Fruit fly (Drosophila melanogaster): Measurements from ENCODE around the gene Rpn3.

The Rpn3 gene

DNA sequence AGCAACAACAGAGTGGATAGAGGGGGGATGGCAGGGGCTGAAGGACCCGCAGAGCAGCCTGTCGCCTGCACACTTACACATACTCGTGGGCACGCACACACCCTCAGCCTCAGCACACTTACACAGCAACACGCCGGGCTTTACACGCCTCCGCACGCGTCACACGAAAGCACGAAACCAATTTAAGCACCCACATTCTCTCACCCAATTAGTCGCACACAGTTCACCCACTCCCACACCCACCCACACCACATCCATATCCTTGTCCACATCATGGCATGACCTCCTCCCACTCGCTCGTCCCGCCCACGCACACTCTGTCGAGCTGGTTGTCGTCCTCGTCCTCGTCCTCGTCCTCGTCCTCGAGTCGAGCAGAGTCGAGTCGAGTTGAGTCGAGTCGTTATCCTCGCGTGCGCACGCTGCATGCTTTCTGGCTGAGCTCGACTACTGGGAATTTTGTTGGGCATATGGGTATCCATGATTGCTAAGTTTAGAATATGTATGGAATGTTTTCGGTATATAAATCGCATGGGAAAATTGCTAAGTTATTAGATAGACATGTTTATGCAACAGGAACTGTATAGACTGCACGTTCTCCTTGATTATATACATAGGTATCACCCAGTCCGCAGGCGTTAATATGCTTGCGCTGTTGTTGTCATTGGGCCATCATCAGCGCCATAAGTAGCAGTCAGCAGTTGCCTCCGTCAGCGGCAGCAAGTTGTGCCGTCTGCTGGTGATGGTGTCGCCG is 39.5 kb upstream of the Rpn3 start (continued):
- TF ChIP-seq CG13296 (GFP tag; optimal IDR thresholded peaks at IDR 0.05) (peak; percentile 69), Poxn (GFP tag; IDR thresholded peaks at IDR 0.05) (peak; percentile 66; the same call in 1 of the 2 replicates), CG11093 (GFP tag; IDR thresholded peaks at IDR 0.05) (peak; percentile 84), CG6791 (GFP tag; IDR thresholded peaks at IDR 0.05; ENCODE audit: partially characterized antibody) (no peak), C15 (GFP tag; IDR thresholded peaks at IDR 0.05) (no peak), CG33557 (GFP tag; optimal IDR thresholded peaks at IDR 0.05) (no peak), toy (GFP tag; IDR thresholded peaks at IDR 0.05) (0 out of 2 replicates have a peak, but pooled peaks have one; percentile 44), CG18011 (GFP tag; optimal IDR thresholded peaks at IDR 0.05) (peak; percentile 3), CG1603 (tag; optimal IDR thresholded peaks at IDR 0.05) (peak; percentile 85), usp (GFP tag; optimal IDR thresholded peaks at IDR 0.05) (no peak), Bdp1 (GFP tag; optimal IDR thresholded peaks at IDR 0.05) (peak; percentile 78), otp (GFP tag; IDR thresholded peaks at IDR 0.05) (peak; percentile 75; the same call in 2 of the 3 replicates), CG12659 (GFP tag; optimal IDR thresholded peaks at IDR 0.05) (peak; percentile 83), schlank (tag; optimal IDR thresholded peaks at IDR 0.05) (peak; percentile 75), CG10267 (tag; optimal IDR thresholded peaks at IDR 0.05) (peak; percentile 58), CG14860 (GFP tag; IDR thresholded peaks at IDR 0.05; ENCODE audit: partially characterized antibody) (no peak), CG17328 (GFP tag; IDR thresholded peaks at IDR 0.05) (peak; percentile 75), stc (GFP tag; IDR thresholded peaks at IDR 0.05) (peak; percentile 78), CG6175 (GFP tag; IDR thresholded peaks at IDR 0.05) (peak; percentile 78), HLH54F (GFP tag; optimal IDR thresholded peaks at IDR 0.05) (peak; percentile 79), Ets65A (GFP tag) (peak; percentile 94), E2f2 (GFP tag; IDR thresholded peaks at IDR 0.05) (peak; percentile 55), Rx (GFP tag; IDR thresholded peaks at IDR 0.05) (peak; percentile 80), lmd (GFP tag; IDR thresholded peaks at IDR 0.05) (peak; percentile 88), insv (GFP tag; optimal IDR thresholded peaks at IDR 0.05) (no peak), CG11398 (GFP tag; optimal IDR thresholded peaks at IDR 0.05) (peak; percentile 65), D19B (GFP tag; optimal IDR thresholded peaks at IDR 0.05) (peak; percentile 97), CG2712 (tag; optimal IDR thresholded peaks at IDR 0.05) (peak; percentile 82), grn (GFP tag; optimal IDR thresholded peaks at IDR 0.05) (peak; percentile 7), CG9609 (GFP tag; optimal IDR thresholded peaks at IDR 0.05) (peak; percentile 83), nerfin-1 (tag; optimal IDR thresholded peaks at IDR 0.05) (peak; percentile 34), fd96Cb (tag; optimal IDR thresholded peaks at IDR 0.05) (peak; percentile 75), CG4854 (GFP tag; optimal IDR thresholded peaks at IDR 0.05) (peak; percentile 58), CG7271 (tag; optimal IDR thresholded peaks at IDR 0.05) (no peak), CG17568 (GFP tag; optimal IDR thresholded peaks at IDR 0.05) (peak; percentile 69), Pdp1 (GFP tag; optimal IDR thresholded peaks at IDR 0.05) (peak; percentile 77), chn (GFP tag; optimal IDR thresholded peaks at IDR 0.05) (peak; percentile 74), CG11560 (tag; IDR thresholded peaks at IDR 0.05) (peak; percentile 59; the same call in 2 of the 3 replicates), eve (GFP tag; optimal IDR thresholded peaks at IDR 0.05) (no peak), D19A (tag; optimal IDR thresholded peaks at IDR 0.05) (peak; percentile 69), CG32772 (GFP tag; IDR thresholded peaks at IDR 0.05) (peak; percentile 87), Mad (GFP tag; optimal IDR thresholded peaks at IDR 0.05) (peak; percentile 56), CG8290 (GFP tag; optimal IDR thresholded peaks at IDR 0.05) (no peak), CG8290 (tag; optimal IDR thresholded peaks at IDR 0.05) (peak in 1 of 2 experiments; percentile 93), Fer3 (tag; optimal IDR thresholded peaks at IDR 0.05) (peak; percentile 82), CG34422 (GFP tag; IDR thresholded peaks at IDR 0.05) (peak; percentile 86), YL-1 (GFP tag; optimal IDR thresholded peaks at IDR 0.05) (no peak), CG31388 (GFP tag; optimal IDR thresholded peaks at IDR 0.05) (no peak), Ets97D (GFP tag; optimal IDR thresholded peaks at IDR 0.05) (peak; percentile 42), peb (GFP tag; IDR thresholded peaks at IDR 0.05) (peak; percentile 75)
